Fruit fly (Drosophila melanogaster): Measurements from ENCODE around the gene PKD.
A peak's percentile ranks its signal among the peaks of the same experiment; 100 is the strongest.

The PKD gene

dm6 chr3R:18309910-18310309, 4.3 kb downstream of the PKD start:
- TF ChIP-seq CG14655 (GFP tag; optimal IDR thresholded peaks at IDR 0.05), result no peak
- 0 out of 3 replicates have a peak, but pooled peaks have one; percentile 7 for TF ChIP-seq CG4496 (GFP tag; IDR thresholded peaks at IDR 0.05)

DNA sequence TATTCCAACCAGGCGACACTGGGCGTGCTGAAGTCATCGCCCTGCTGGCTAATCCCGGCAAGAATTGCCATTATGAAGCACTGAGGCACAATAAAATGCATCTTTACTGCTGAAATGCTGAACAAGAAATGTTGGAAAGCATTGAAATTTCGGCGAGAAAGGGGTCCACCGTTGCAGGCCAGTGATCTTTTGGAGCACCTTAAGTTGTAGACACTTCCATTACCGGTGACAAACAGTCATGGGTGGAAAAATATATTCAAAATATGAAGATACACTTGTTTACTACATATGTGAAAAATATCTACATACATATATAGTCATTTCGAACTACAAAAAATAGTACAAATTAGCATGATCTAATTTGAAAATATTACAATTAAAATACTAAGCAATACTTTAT, 11.5 kb downstream of the PKD start, which contains the start of gene CG7126:
Gene CG7126 (minus strand): TSS at position 101 of the 400 bp plus-strand sequence.
- no peak for TF ChIP-seq CG9948 (tag; optimal IDR thresholded peaks at IDR 0.05)
- no peak for TF ChIP-seq CG17806 (tag; optimal IDR thresholded peaks at IDR 0.05)
- TF ChIP-seq CG32121 (GFP tag; IDR thresholded peaks at IDR 0.05), result no peak
- TF ChIP-seq Pif1B (GFP tag; optimal IDR thresholded peaks at IDR 0.05), result no peak
- no peak for TF ChIP-seq gl (tag; optimal IDR thresholded peaks at IDR 0.05)
- TF ChIP-seq Ets98B (GFP tag; IDR thresholded peaks at IDR 0.05), result no peak
- TF ChIP-seq Snoo (tag; optimal IDR thresholded peaks at IDR 0.05), result no peak
- no peak for TF ChIP-seq CG15710 (tag; optimal IDR thresholded peaks at IDR 0.05)
- TF ChIP-seq Pif1A (GFP tag; optimal IDR thresholded peaks at IDR 0.05), result no peak
- no peak for TF ChIP-seq CG4496 (GFP tag; IDR thresholded peaks at IDR 0.05)
- TF ChIP-seq CG12605 (GFP tag; IDR thresholded peaks at IDR 0.05), result no peak
- no peak for TF ChIP-seq CG10348 (GFP tag; IDR thresholded peaks at IDR 0.05)
- TF ChIP-seq EcR (GFP tag; optimal IDR thresholded peaks at IDR 0.05), result no peak
- TF ChIP-seq fd96Ca (GFP tag; IDR thresholded peaks at IDR 0.05), result no peak
- no peak for TF ChIP-seq CG8159 (tag; optimal IDR thresholded peaks at IDR 0.05)
- TF ChIP-seq CG14655 (GFP tag; optimal IDR thresholded peaks at IDR 0.05), result no peak
- no peak for TF ChIP-seq D1 (tag; optimal IDR thresholded peaks at IDR 0.05)

- peak; percentile 76 for TF ChIP-seq D1 (tag; optimal IDR thresholded peaks at IDR 0.05)
- no peak for TF ChIP-seq CG4496 (GFP tag; IDR thresholded peaks at IDR 0.05)
- no peak for TF ChIP-seq CG9948 (tag; optimal IDR thresholded peaks at IDR 0.05)
Observed at dm6 chr3R:18301569-18301968, 12.6 kb downstream of the PKD start, which contains the start of gene Polr1E. Gene Polr1E (minus strand): TSS chr3R:18301728.

DNA sequence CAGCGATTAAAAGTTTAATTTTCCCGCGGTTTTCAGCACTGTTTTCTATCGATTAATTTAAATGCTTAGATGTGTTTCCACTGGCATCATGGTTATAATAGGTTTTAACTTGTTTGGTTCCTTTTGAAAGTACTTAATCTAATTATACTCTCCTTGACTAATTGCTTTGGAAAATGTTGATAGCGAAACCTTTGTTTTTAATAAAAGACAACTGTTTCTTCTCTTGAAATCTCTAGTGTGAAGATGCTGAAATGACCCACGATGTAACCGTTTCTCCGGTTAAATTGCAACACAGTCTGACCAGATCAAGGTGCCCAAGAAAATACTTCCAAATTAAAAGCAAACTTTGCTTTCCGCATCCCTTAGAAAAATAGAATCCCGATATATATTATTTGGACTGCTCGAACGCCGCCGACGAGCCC, 15.3 kb downstream of the PKD start, which contains the start of gene Dlc90F:
Gene Dlc90F (plus strand): TSS at position 330 of the 422 bp plus-strand sequence.
- TF ChIP-seq CG13204 (GFP tag; optimal IDR thresholded peaks at IDR 0.05) (no peak), CG8159 (tag; optimal IDR thresholded peaks at IDR 0.05) (no peak), rn (GFP tag; IDR thresholded peaks at IDR 0.05) (0 out of 2 replicates have a peak, but pooled peaks have one; percentile 8), gl (tag; optimal IDR thresholded peaks at IDR 0.05) (no peak), Snoo (tag; optimal IDR thresholded peaks at IDR 0.05) (peak; percentile 20), CG8301 (tag; optimal IDR thresholded peaks at IDR 0.05) (peak; percentile 29), Ets98B (GFP tag; IDR thresholded peaks at IDR 0.05) (peak; percentile 62), fd96Ca (GFP tag; IDR thresholded peaks at IDR 0.05) (peak; percentile 59), EcR (GFP tag; optimal IDR thresholded peaks at IDR 0.05) (no peak), D1 (tag; optimal IDR thresholded peaks at IDR 0.05) (no peak), Pif1B (GFP tag; optimal IDR thresholded peaks at IDR 0.05) (no peak), Pif1A (GFP tag; optimal IDR thresholded peaks at IDR 0.05) (no peak), CG15710 (tag; optimal IDR thresholded peaks at IDR 0.05) (peak; percentile 68), CG17806 (tag; optimal IDR thresholded peaks at IDR 0.05) (peak; percentile 58), CG9948 (tag; optimal IDR thresholded peaks at IDR 0.05) (peak; percentile 43), CG10348 (GFP tag; IDR thresholded peaks at IDR 0.05) (no peak), CG34367 (tag; optimal IDR thresholded peaks at IDR 0.05) (peak; percentile 51), CG14655 (GFP tag; optimal IDR thresholded peaks at IDR 0.05) (no peak), CG12605 (GFP tag; IDR thresholded peaks at IDR 0.05) (0 out of 2 replicates have a peak, but pooled peaks have one; percentile 42), CG32121 (GFP tag; IDR thresholded peaks at IDR 0.05) (no peak), CG4496 (GFP tag; IDR thresholded peaks at IDR 0.05) (peak; percentile 76; the same call in 1 of the 3 replicates)

DNA sequence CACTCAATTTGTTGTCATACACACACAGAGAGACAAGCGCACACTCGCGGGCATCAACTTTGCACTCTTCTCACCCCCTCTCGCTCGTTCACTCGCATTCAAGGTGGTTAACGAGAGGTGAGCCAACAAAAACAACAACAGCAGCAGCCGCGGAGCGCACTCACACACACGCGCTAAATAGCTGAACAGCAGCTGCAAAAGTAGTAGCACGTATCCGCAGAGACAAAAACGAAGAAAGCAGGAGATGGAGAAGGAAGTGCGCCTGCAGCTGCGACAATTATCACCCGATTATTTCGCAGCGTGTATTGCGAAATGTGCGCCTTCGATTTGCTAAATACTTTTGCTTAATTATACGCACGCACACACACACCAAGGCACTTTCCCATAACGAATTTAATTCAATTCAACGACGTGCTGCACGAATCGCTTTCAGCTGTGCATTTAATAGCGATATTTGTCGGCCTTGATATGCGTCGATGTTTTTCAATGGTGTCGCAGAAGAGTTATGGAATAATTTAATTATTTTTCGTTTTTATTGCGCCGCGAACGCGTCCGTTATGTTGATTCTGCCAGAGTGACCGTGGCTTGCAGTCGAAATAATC, 15.8 kb downstream of the PKD start:
- TF ChIP-seq rn (GFP tag; IDR thresholded peaks at IDR 0.05) (no peak), CG34367 (tag; optimal IDR thresholded peaks at IDR 0.05) (no peak), CG13204 (GFP tag; optimal IDR thresholded peaks at IDR 0.05) (peak; percentile 61), CG15710 (tag; optimal IDR thresholded peaks at IDR 0.05) (peak; percentile 2), CG12605 (GFP tag; IDR thresholded peaks at IDR 0.05) (0 out of 2 replicates have a peak, but pooled peaks have one; percentile 18), CG8301 (tag; optimal IDR thresholded peaks at IDR 0.05) (no peak), EcR (GFP tag; optimal IDR thresholded peaks at IDR 0.05) (peak; percentile 64), CG14655 (GFP tag; optimal IDR thresholded peaks at IDR 0.05) (no peak), CG32121 (GFP tag; IDR thresholded peaks at IDR 0.05) (peak; percentile 63; the same call in 1 of the 2 replicates), Pif1A (GFP tag; optimal IDR thresholded peaks at IDR 0.05) (peak; percentile 9), CG8159 (tag; optimal IDR thresholded peaks at IDR 0.05) (peak; percentile 75), CG17806 (tag; optimal IDR thresholded peaks at IDR 0.05) (no peak), gl (tag; optimal IDR thresholded peaks at IDR 0.05) (no peak), CG4496 (GFP tag; IDR thresholded peaks at IDR 0.05) (peak; percentile 42; the same call in 1 of the 3 replicates), Ets98B (GFP tag; IDR thresholded peaks at IDR 0.05) (peak; percentile 70), CG9948 (tag; optimal IDR thresholded peaks at IDR 0.05) (no peak), Snoo (tag; optimal IDR thresholded peaks at IDR 0.05) (no peak), Pif1B (GFP tag; optimal IDR thresholded peaks at IDR 0.05) (peak; percentile 74)

Data from whole organism, pupa.